Fruit fly (Drosophila melanogaster) Kc167 (cell line): ENCODE data around the gene Eip78C.

ENCODE experiments used
- Myc ChIP-seq: fragments of >200 bp; optimal IDR thresholded peaks from 2 replicates; lab custom pipeline; 2017; ENCODE audit warnings: missing external identifiers
- Sin3A ChIP-seq: fragments of >200 bp; optimal IDR thresholded peaks from 2 replicates; lab custom pipeline; 2018; ENCODE audit warnings: missing external identifiers
- h ChIP-seq: fragments of >200 bp; optimal IDR thresholded peaks from 3 replicates; lab custom pipeline; 2018; ENCODE audit warnings: missing external identifiers
- insv ChIP-seq: fragments of >200 bp; optimal IDR thresholded peaks from 3 replicates; lab custom pipeline; 2018; ENCODE audit warnings: missing external identifiers
- psq ChIP-seq: fragments of >200 bp; optimal IDR thresholded peaks from 2 replicates; lab custom pipeline; 2017; ENCODE audit warnings: missing external identifiers
- ttk ChIP-seq: sonication (Bioruptor generic); optimal IDR thresholded peaks from 2 replicates; lab custom pipeline; 2017; ENCODE audit warnings: missing external identifiers

dm6 chr3L:21280996-21281691 is 54.7 kb downstream of the Eip78C start, which contains the start of gene ppl:
- TF ChIP-seq h (lab: Kevin White, UChicago): no peak
- TF ChIP-seq ttk (lab: Kevin White, UChicago): no peak
- TF ChIP-seq Myc (lab: Kevin White, UChicago): no peak
- no peak for TF ChIP-seq psq (lab: Kevin White, UChicago)
- TF ChIP-seq Sin3A: no peak
- no peak for TF ChIP-seq insv (lab: Kevin White, UChicago)
